Worm (Caenorhabditis elegans) whole organism, late embryonic: ENCODE data around the gene srz-18.

ENCODE experiments used
- F13H6.1 ChIP-seq: sonication (generic microtip); optimal IDR thresholded peaks from 2 replicates; lab custom pipeline; 2016; ENCODE audit warnings: missing genetic modification characterization, missing compliant biosample characterization
- T23F11.4 ChIP-seq: fragments of 200-800 bp; sonication (Bioruptor generic); optimal IDR thresholded peaks from 2 replicates; lab custom pipeline; 2018; ENCODE audit warnings: mild to moderate bottlenecking, missing genetic modification characterization, missing compliant biosample characterization
- ama-1 ChIP-seq: fragments of 150-350 bp; optimal IDR thresholded peaks from 2 replicates; lab custom pipeline; 2014
- ceh-18 ChIP-seq: sonication (generic microtip); optimal IDR thresholded peaks from 2 replicates; lab custom pipeline; 2016; ENCODE audit warnings: missing genetic modification characterization, missing compliant biosample characterization
- ceh-22 ChIP-seq: sonication (generic microtip); optimal IDR thresholded peaks from 2 replicates; lab custom pipeline; 2017; ENCODE audit warnings: missing biosample characterization, missing genetic modification characterization
- ceh-31 ChIP-seq: sonication (generic microtip); optimal IDR thresholded peaks from 2 replicates; lab custom pipeline; 2016; ENCODE audit warnings: missing genetic modification characterization, missing compliant biosample characterization
- ceh-45 ChIP-seq: fragments of 200-800 bp; sonication (Bioruptor generic); IDR thresholded peaks from 2 replicates; pipeline ENCODE4 v1.3.6; 2022; ENCODE audit warnings: missing genetic modification reagents, missing genetic modification characterization, missing compliant biosample characterization
- dmd-4 ChIP-seq: sonication (generic microtip); optimal IDR thresholded peaks from 2 replicates; lab custom pipeline; 2016; ENCODE audit warnings: borderline replicate concordance, missing genetic modification characterization, missing compliant biosample characterization
- elt-4 ChIP-seq: sonication (generic microtip); optimal IDR thresholded peaks from 2 replicates; lab custom pipeline; 2016; ENCODE audit warnings: missing genetic modification characterization, missing compliant biosample characterization
- hlh-13 ChIP-seq: fragments of 200-800 bp; sonication (Bioruptor generic); optimal IDR thresholded peaks from 2 replicates; lab custom pipeline; 2018; ENCODE audit warnings: mild to moderate bottlenecking, missing genetic modification characterization, missing compliant biosample characterization
- hlh-15 ChIP-seq: sonication (generic microtip); optimal IDR thresholded peaks from 2 replicates; lab custom pipeline; 2016; ENCODE audit warnings: missing genetic modification characterization, missing compliant biosample characterization
- lin-11 ChIP-seq: fragments of 200-800 bp; sonication (Bioruptor generic); optimal IDR thresholded peaks from 2 replicates; lab custom pipeline; 2018; ENCODE audit warnings: mild to moderate bottlenecking, missing genetic modification characterization, missing compliant biosample characterization
- madf-2 ChIP-seq: sonication (generic microtip); optimal IDR thresholded peaks from 2 replicates; lab custom pipeline; 2017; ENCODE audit warnings: missing genetic modification characterization, missing compliant biosample characterization
- nfya-1 ChIP-seq: sonication (generic microtip); optimal IDR thresholded peaks from 2 replicates; lab custom pipeline; 2017; ENCODE audit warnings: missing genetic modification characterization, mild to moderate bottlenecking, missing compliant biosample characterization, antibody characterized with exemption, moderate library complexity
- nhr-232 ChIP-seq: sonication (generic microtip); optimal IDR thresholded peaks from 2 replicates; lab custom pipeline; 2016; ENCODE audit warnings: missing genetic modification characterization, missing compliant biosample characterization
- npax-4 ChIP-seq: sonication (generic microtip); optimal IDR thresholded peaks from 2 replicates; lab custom pipeline; 2016; ENCODE audit warnings: missing genetic modification characterization, missing compliant biosample characterization
- pag-3 ChIP-seq: sonication (generic microtip); optimal IDR thresholded peaks from 2 replicates; lab custom pipeline; 2016; ENCODE audit warnings: missing compliant biosample characterization, missing genetic modification characterization, borderline replicate concordance
- pat-9 ChIP-seq: fragments of 200-800 bp; sonication (Bioruptor generic); optimal IDR thresholded peaks from 2 replicates; lab custom pipeline; 2018; ENCODE audit warnings: mild to moderate bottlenecking, missing genetic modification characterization, moderate library complexity, missing compliant biosample characterization
- pha-2 ChIP-seq: sonication (generic microtip); optimal IDR thresholded peaks from 2 replicates; lab custom pipeline; 2017; ENCODE audit warnings: mild to moderate bottlenecking, missing genetic modification characterization, missing compliant biosample characterization
- pha-4 ChIP-seq: fragments of 150-350 bp; optimal IDR thresholded peaks from 2 replicates; lab custom pipeline; 2018; ENCODE audit warnings: missing biosample characterization, missing genetic modification reagents, missing genetic modification characterization
- pqm-1 ChIP-seq: sonication (generic microtip); optimal IDR thresholded peaks from 2 replicates; lab custom pipeline; 2016; ENCODE audit warnings: missing genetic modification characterization, missing compliant biosample characterization
- rnt-1 ChIP-seq: sonication (generic microtip); optimal IDR thresholded peaks from 2 replicates; lab custom pipeline; 2016; ENCODE audit warnings: missing genetic modification characterization, missing compliant biosample characterization
- sdc-2 ChIP-seq: sonication (generic microtip); optimal IDR thresholded peaks from 2 replicates; lab custom pipeline; 2016; ENCODE audit warnings: missing genotype, missing genetic modification characterization, missing compliant biosample characterization
- tbx-2 ChIP-seq: sonication (generic microtip); optimal IDR thresholded peaks from 2 replicates; lab custom pipeline; 2016; ENCODE audit warnings: missing genetic modification characterization, missing compliant biosample characterization
- unc-3 ChIP-seq, 2 experiments: fragments of 200-800 bp in 1 of 2; sonication (Bioruptor generic) in 1 of 2; sonication (generic microtip) in 1 of 2; conservative IDR thresholded peaks in 1 of 2; optimal IDR thresholded peaks in 1 of 2; 2 replicates each; pipeline versions ENCODE4 v1.3.6 to Lab custom; 2016 to 2022; ENCODE audit warnings: missing compliant biosample characterization in 2 of 2, missing genetic modification characterization in 2 of 2, missing genetic modification reagents in 1 of 2
- unc-42 ChIP-seq: sonication (generic microtip); optimal IDR thresholded peaks from 2 replicates; lab custom pipeline; 2016; ENCODE audit warnings: missing genotype, missing genetic modification characterization, missing compliant biosample characterization
- unc-55 ChIP-seq: sonication (generic microtip); optimal IDR thresholded peaks from 2 replicates; lab custom pipeline; 2017; ENCODE audit warnings: missing biosample characterization, missing genetic modification reagents, missing genetic modification characterization
- unc-86 ChIP-seq: sonication (generic microtip); optimal IDR thresholded peaks from 2 replicates; lab custom pipeline; 2016; ENCODE audit warnings: missing genetic modification characterization, missing compliant biosample characterization

Gene srz-18

ce11 chrV:20641896-20642295 lies 15.4 kb downstream of the srz-18 start, which contains the start of gene srxa-15:
Gene srxa-15, plus strand, starts transcription at chrV:20642196.
- TF ChIP-seq unc-3 (GFP tag; conservative IDR thresholded peaks at IDR 0.05; lab: Robert Waterston, UW), result no peak
- no peak for TF ChIP-seq unc-3 (tag; optimal IDR thresholded peaks at IDR 0.05; lab: Kevin White, UChicago)
- TF ChIP-seq T23F11.4 (GFP tag; lab: Kevin White, UChicago), result no peak
- TF ChIP-seq unc-86 (tag; lab: Kevin White, UChicago), result no peak
- TF ChIP-seq ceh-45, result no peak
- no peak for TF ChIP-seq pha-4
- no peak for TF ChIP-seq pat-9 (tag; lab: Kevin White, UChicago)
- TF ChIP-seq hlh-13, result no peak
- TF ChIP-seq ceh-22 (tag; lab: Kevin White, UChicago), result no peak

ce11 chrV:20645479-20645878 lies 19.0 kb downstream of the srz-18 start:
- no peak for TF ChIP-seq pha-2 (tag; lab: Kevin White, UChicago)
- TF ChIP-seq unc-42 (tag; lab: Kevin White, UChicago), result peak; percentile 53
- TF ChIP-seq, all 69 proteins: peak for 1

ce11 chrV:20648868-20649267 lies 22.4 kb downstream of the srz-18 start:
- TF ChIP-seq ceh-45 (no peak), unc-55 (GFP tag; lab: Kevin White, UChicago) (no peak), nhr-232 (tag; lab: Kevin White, UChicago) (no peak), ceh-22 (tag; lab: Kevin White, UChicago) (no peak)

ce11 chrV:20651923-20652322 lies 25.4 kb downstream of the srz-18 start:
- TF ChIP-seq dmd-4 (tag; lab: Kevin White, UChicago) (no peak), unc-42 (tag; lab: Kevin White, UChicago) (peak; percentile 80)

- TF ChIP-seq nfya-1 (no peak), hlh-15 (tag; lab: Kevin White, UChicago) (no peak), ama-1 (lab: Kevin White, UChicago) (no peak), nhr-232 (tag; lab: Kevin White, UChicago) (no peak), ceh-22 (tag; lab: Kevin White, UChicago) (no peak), pag-3 (tag; lab: Kevin White, UChicago) (no peak), pha-2 (tag; lab: Kevin White, UChicago) (no peak), npax-4 (no peak), sdc-2 (tag; lab: Kevin White, UChicago) (no peak), F13H6.1 (tag; lab: Kevin White, UChicago) (no peak), rnt-1 (tag; lab: Kevin White, UChicago) (no peak), lin-11 (tag; lab: Kevin White, UChicago) (no peak), ceh-18 (tag; lab: Kevin White, UChicago) (no peak), madf-2 (tag; lab: Kevin White, UChicago) (no peak), T23F11.4 (GFP tag; lab: Kevin White, UChicago) (no peak), elt-4 (tag; lab: Kevin White, UChicago) (no peak)
Observed at ce11 chrV:20654350-20654749, 27.8 kb downstream of the srz-18 start, which contains the start of gene mnr-1. Gene mnr-1, plus strand, starts transcription at chrV:20654650.

- TF ChIP-seq dmd-4 (tag; lab: Kevin White, UChicago) (no peak), unc-42 (tag; lab: Kevin White, UChicago) (peak; percentile 89), tbx-2 (tag; lab: Kevin White, UChicago) (no peak), pqm-1 (tag; lab: Kevin White, UChicago) (no peak)
- TF ChIP-seq, all 69 proteins: peak for 1
Observed at ce11 chrV:20655174-20655573, 28.7 kb downstream of the srz-18 start.

ce11 chrV:20656626-20657025 lies 30.1 kb downstream of the srz-18 start:
- TF ChIP-seq unc-55 (GFP tag; lab: Kevin White, UChicago), result peak; percentile 57
- TF ChIP-seq ceh-31 (tag; lab: Kevin White, UChicago), result no peak
